Worm (Caenorhabditis elegans): ENCODE results near the gene vps-11.

The vps-11 gene

ce11 chrII:10824046-10824445, 30.8 kb upstream of the vps-11 start, which contains the start of the genes R06F6.12 and mix-1 (continued):
- TF ChIP-seq ceh-91 (GFP tag; IDR thresholded peaks at IDR 0.05) (0 out of 2 replicates have a peak, but pooled peaks have one; percentile 9), cebp-1 (GFP tag; IDR thresholded peaks at IDR 0.05) (no peak), cebp-1 (tag; optimal IDR thresholded peaks at IDR 0.05) (peak; percentile 68), madf-6 (GFP tag; IDR thresholded peaks at IDR 0.05) (peak; percentile 77)

- no peak for TF ChIP-seq dpl-1 (GFP tag; optimal IDR thresholded peaks at IDR 0.05)
- TF ChIP-seq nhr-80 (tag; optimal IDR thresholded peaks at IDR 0.05), result peak; percentile 8
These were observed 27.4 kb upstream of the vps-11 start, which contains the start of gene ech-4 for ce11 chrII:10820679-10821078. TSS of gene ech-4 (plus strand) at chrII:10821031.

ce11 chrII:10819928-10820423, 26.7 kb upstream of the vps-11 start, which contains the start of gene R06F6.8:
TSS of gene R06F6.8 (minus strand) at chrII:10819978.
- no peak for TF ChIP-seq B0019.2 (GFP tag; conservative IDR thresholded peaks at IDR 0.05)
- peak; percentile 89 for TF ChIP-seq hmg-1.2 (GFP tag; IDR thresholded peaks at IDR 0.05)
- TF ChIP-seq D2030.7 (GFP tag; IDR thresholded peaks at IDR 0.05), result peak; percentile 50
- no peak for TF ChIP-seq unc-62 (GFP tag; optimal IDR thresholded peaks at IDR 0.05)
- no peak for TF ChIP-seq rcor-1 (GFP tag; IDR thresholded peaks at IDR 0.05)
- no peak for TF ChIP-seq dpff-1 (tag; optimal IDR thresholded peaks at IDR 0.05)
- no peak for TF ChIP-seq fkh-3 (tag; optimal IDR thresholded peaks at IDR 0.05)
- TF ChIP-seq mcd-1 (GFP tag; IDR thresholded peaks at IDR 0.05), result peak; percentile 74
- no peak for TF ChIP-seq rpc-1 (optimal IDR thresholded peaks at IDR 0.05)
- no peak for TF ChIP-seq rpc-1 (tag; optimal IDR thresholded peaks at IDR 0.05)
- TF ChIP-seq efl-1 (GFP tag; optimal IDR thresholded peaks at IDR 0.05), result no peak
- no peak for TF ChIP-seq Y67H2A.10 (GFP tag; conservative IDR thresholded peaks at IDR 0.05)
- TF ChIP-seq T26A5.8 (tag; optimal IDR thresholded peaks at IDR 0.05), result no peak
- no peak for TF ChIP-seq madf-8 (GFP tag; conservative IDR thresholded peaks at IDR 0.05)
- no peak for TF ChIP-seq Y53G8AR.9 (GFP tag; conservative IDR thresholded peaks at IDR 0.05)
- TF ChIP-seq ceh-40 (GFP tag; IDR thresholded peaks at IDR 0.05), result no peak
- TF ChIP-seq lsl-1 (GFP tag; optimal IDR thresholded peaks at IDR 0.05), result peak; percentile 63
- no peak for TF ChIP-seq ztf-26 (tag; optimal IDR thresholded peaks at IDR 0.05)
- no peak for TF ChIP-seq lin-35 (GFP tag; optimal IDR thresholded peaks at IDR 0.05)
- TF ChIP-seq aptf-3 (GFP tag; IDR thresholded peaks at IDR 0.05), result no peak
- peak; percentile 2 for TF ChIP-seq snpc-3.4 (tag; optimal IDR thresholded peaks at IDR 0.05)
- peak; percentile 21 for TF ChIP-seq lin-54 (GFP tag; optimal IDR thresholded peaks at IDR 0.05)
- no peak for TF ChIP-seq bed-1 (GFP tag; IDR thresholded peaks at IDR 0.05)
- no peak for TF ChIP-seq F33H1.4 (GFP tag; IDR thresholded peaks at IDR 0.05)

ce11 chrII:10810690-10811089, 17.4 kb upstream of the vps-11 start, which contains the start of gene msrp-7:
TSS of gene msrp-7 (plus strand) at chrII:10810990.
- TF ChIP-seq ccch-3 (GFP tag; optimal IDR thresholded peaks at IDR 0.05) (no peak), hmg-1.2 (GFP tag; IDR thresholded peaks at IDR 0.05) (peak; percentile 50), hlh-26 (GFP tag; conservative IDR thresholded peaks at IDR 0.05) (no peak)

- no peak for TF ChIP-seq cebp-2 (GFP tag; IDR thresholded peaks at IDR 0.05)
- no peak for TF ChIP-seq pha-4 (tag; optimal IDR thresholded peaks at IDR 0.05)
- no peak for TF ChIP-seq let-607 (tag; optimal IDR thresholded peaks at IDR 0.05)
- no peak for TF ChIP-seq mxl-1 (tag; optimal IDR thresholded peaks at IDR 0.05)
- no peak for TF ChIP-seq hlh-26 (GFP tag; conservative IDR thresholded peaks at IDR 0.05)
- no peak for TF ChIP-seq repo-1 (tag; optimal IDR thresholded peaks at IDR 0.05)
- no peak for TF ChIP-seq chd-7 (tag; optimal IDR thresholded peaks at IDR 0.05)
- TF ChIP-seq madf-8 (GFP tag; conservative IDR thresholded peaks at IDR 0.05), result no peak
- TF ChIP-seq Y56A3A.18 (GFP tag; IDR thresholded peaks at IDR 0.05), result no peak
- TF ChIP-seq ZK185.1 (tag; optimal IDR thresholded peaks at IDR 0.05; ENCODE audit: poor library complexity, severe bottlenecking), result no peak
- TF ChIP-seq efl-1 (GFP tag; optimal IDR thresholded peaks at IDR 0.05), result no peak
- TF ChIP-seq C06A6.2 (GFP tag; conservative IDR thresholded peaks at IDR 0.05), result no peak
- TF ChIP-seq tbp1 (GFP tag; optimal IDR thresholded peaks at IDR 0.05), result no peak
- TF ChIP-seq B0261.1 (tag; optimal IDR thresholded peaks at IDR 0.05), result no peak
These were observed 15.5 kb upstream of the vps-11 start, which contains the start of gene R06F6.14 for ce11 chrII:10808708-10809343. TSS of gene R06F6.14 (plus strand) at chrII:10809293.
